Worm (Caenorhabditis elegans) whole organism, L4 larva: ENCODE measurements around the gene F53H2.3.
A peak's percentile ranks its signal among the peaks of the same experiment; 100 is the strongest.
"Not testable (repeated sequence)": the region's sequence is repeated elsewhere in the genome, so short reads cannot be mapped to it uniquely, and the experiment has no call there.

ENCODE experiments used
- F37D6.2 ChIP-seq: sonication (generic microtip); optimal IDR thresholded peaks from 2 replicates; lab custom pipeline; 2016; ENCODE audit warnings: mild to moderate bottlenecking, missing genetic modification characterization, missing compliant biosample characterization
- Y105C5A.15 ChIP-seq: fragments of 200-800 bp; sonication (Bioruptor generic); IDR thresholded peaks from 2 replicates; pipeline ENCODE4 v1.3.6; 2022; ENCODE audit warnings: missing genetic modification characterization, missing compliant biosample characterization
- ZK337.2 ChIP-seq: fragments of 200-800 bp; sonication (Bioruptor generic); IDR thresholded peaks from 2 replicates; pipeline ENCODE4 v1.3.6; 2022; ENCODE audit warnings: missing genetic modification reagents, missing genetic modification characterization, missing compliant biosample characterization
- aha-1 ChIP-seq: fragments of 150-350 bp; peaks from one replicate; lab custom pipeline; 2014; ENCODE audit warnings: missing biosample characterization, missing genetic modification characterization
- attf-4 ChIP-seq: sonication (generic microtip); optimal IDR thresholded peaks from 3 replicates; lab custom pipeline; 2017; ENCODE audit warnings: missing biosample characterization, missing genetic modification characterization
- daf-16 ChIP-seq, 3 experiments: sonication (generic microtip); optimal IDR thresholded peaks; 2 replicates each; lab custom pipeline; 2016 to 2017; ENCODE audit warnings: missing genetic modification characterization in 3 of 3, missing genetic modification reagents in 3 of 3, mild to moderate bottlenecking in 2 of 3, missing compliant biosample characterization in 2 of 3, missing biosample characterization in 1 of 3, moderate library complexity in 1 of 3
- dmd-8 ChIP-seq: fragments of 200-800 bp; sonication (Bioruptor generic); IDR thresholded peaks from 2 replicates; pipeline ENCODE4 v1.3.6; 2022; ENCODE audit warnings: missing genetic modification characterization, missing compliant biosample characterization
- dmd-9 ChIP-seq: fragments of 200-800 bp; sonication (Bioruptor generic); IDR thresholded peaks from 2 replicates; pipeline ENCODE4 v1.3.6; 2022; ENCODE audit warnings: missing genetic modification reagents, missing genetic modification characterization, missing compliant biosample characterization
- duxl-1 ChIP-seq: sonication (generic microtip); optimal IDR thresholded peaks from 2 replicates; lab custom pipeline; 2016; ENCODE audit warnings: mild to moderate bottlenecking, missing genetic modification characterization, moderate library complexity, missing compliant biosample characterization; ENCODE audit not compliant: poor library complexity
- dve-1 ChIP-seq: sonication (generic microtip); optimal IDR thresholded peaks from 2 replicates; lab custom pipeline; 2017; ENCODE audit warnings: antibody characterized with exemption, mild to moderate bottlenecking, missing genetic modification characterization, missing compliant biosample characterization; ENCODE audit not compliant: insufficient read depth
- fkh-10 ChIP-seq: fragments of 150-350 bp; optimal IDR thresholded peaks from 2 replicates; lab custom pipeline; 2014; ENCODE audit warnings: missing biosample characterization, missing genetic modification reagents, missing genetic modification characterization
- fos-1 ChIP-seq: fragments of 150-350 bp; optimal IDR thresholded peaks from 2 replicates; lab custom pipeline; 2014; ENCODE audit warnings: missing biosample characterization, missing genetic modification characterization
- hlh-30 ChIP-seq: sonication (generic microtip); optimal IDR thresholded peaks from 2 replicates; lab custom pipeline; 2017; ENCODE audit warnings: antibody characterized with exemption, mild to moderate bottlenecking, missing genetic modification characterization, missing compliant biosample characterization; ENCODE audit not compliant: insufficient read depth
- lin-13 ChIP-seq: fragments of 150-350 bp; optimal IDR thresholded peaks from 2 replicates; lab custom pipeline; 2014; ENCODE audit warnings: missing biosample characterization, missing genetic modification reagents, missing genetic modification characterization
- lin-15B ChIP-seq: fragments of 150-350 bp; sonication (generic microtip); optimal IDR thresholded peaks from 3 replicates; lab custom pipeline; 2014; ENCODE audit warnings: missing biosample characterization, missing genetic modification characterization
- lsy-2 ChIP-seq, 2 experiments: fragments of 150-350 bp in 1 of 2; sonication (generic microtip) in 1 of 2; optimal IDR thresholded peaks; 2 replicates each; lab custom pipeline; 2014 to 2017; ENCODE audit warnings: missing biosample characterization in 2 of 2, missing genetic modification characterization in 2 of 2
- mep-1 ChIP-seq: fragments of 150-350 bp; sonication (generic microtip); optimal IDR thresholded peaks from 3 replicates; lab custom pipeline; 2014; ENCODE audit warnings: missing biosample characterization, missing genetic modification characterization
- mes-2 ChIP-seq: sonication (generic microtip); optimal IDR thresholded peaks from 2 replicates; lab custom pipeline; 2016; ENCODE audit warnings: missing genotype, mild to moderate bottlenecking, missing genetic modification characterization, missing compliant biosample characterization; ENCODE audit not compliant: poor library complexity, severe bottlenecking
- nhr-102 ChIP-seq: sonication (generic microtip); optimal IDR thresholded peaks from 2 replicates; lab custom pipeline; 2016; ENCODE audit warnings: mild to moderate bottlenecking, missing genetic modification characterization, moderate library complexity, missing compliant biosample characterization
- nhr-28 ChIP-seq: fragments of 150-350 bp; optimal IDR thresholded peaks from 2 replicates; lab custom pipeline; 2014; ENCODE audit warnings: missing biosample characterization, missing genetic modification characterization
- nhr-41 ChIP-seq: fragments of 200-800 bp; sonication (Bioruptor generic); IDR thresholded peaks from 2 replicates; pipeline ENCODE4 v1.3.6; 2022; ENCODE audit warnings: missing genetic modification reagents, missing genetic modification characterization, missing compliant biosample characterization
- nhr-77 ChIP-seq: fragments of 150-350 bp; optimal IDR thresholded peaks from 2 replicates; lab custom pipeline; 2014; ENCODE audit warnings: missing biosample characterization, missing genetic modification characterization
- pha-4 ChIP-seq, 2 experiments: fragments of 150-350 bp in 1 of 2; fragments of 200-800 bp in 1 of 2; sonication (Bioruptor generic) in 1 of 2; IDR thresholded peaks in 1 of 2; optimal IDR thresholded peaks in 1 of 2; 2 replicates each; pipeline versions ENCODE4 v1.3.6 to Lab custom; 2014 to 2022; ENCODE audit warnings: missing genetic modification characterization in 2 of 2, missing genetic modification reagents in 2 of 2, missing biosample characterization in 1 of 2, missing compliant biosample characterization in 1 of 2
- pqm-1 ChIP-seq: sonication (generic microtip); optimal IDR thresholded peaks from 2 replicates; lab custom pipeline; 2017; ENCODE audit warnings: missing biosample characterization, missing genetic modification characterization
- skn-1 ChIP-seq: fragments of 150-350 bp; optimal IDR thresholded peaks from 2 replicates; lab custom pipeline; 2014; ENCODE audit warnings: missing biosample characterization, missing genetic modification characterization
- unc-62 ChIP-seq, 3 experiments: fragments of 150-350 bp in 1 of 3; sonication (generic microtip); optimal IDR thresholded peaks in 2 of 3; peaks in 1 of 3; 1 replicate in 1 of 3; 2 replicates in 2 of 3; lab custom pipeline; 2014 to 2017; ENCODE audit warnings: missing biosample characterization in 3 of 3, missing genetic modification characterization in 3 of 3, missing genetic modification reagents in 3 of 3, missing genotype in 1 of 3
- zag-1 ChIP-seq: fragments of 150-350 bp; optimal IDR thresholded peaks from 2 replicates; lab custom pipeline; 2014; ENCODE audit warnings: missing biosample characterization, missing genetic modification characterization
- ztf-7 ChIP-seq: fragments of 150-350 bp; optimal IDR thresholded peaks from 2 replicates; lab custom pipeline; 2014; ENCODE audit warnings: missing biosample characterization, missing genetic modification characterization

Gene F53H2.3

ce11 chrV:20380320-20380719 is 31.2 kb downstream of the F53H2.3 start, which contains the start of gene K02E2.6:
K02E2.6 (plus strand) TSS chrV:20380561.
- TF ChIP-seq lin-13 (GFP tag; lab: Kevin White, UChicago) = no peak
- TF ChIP-seq daf-16 (GFP tag; optimal IDR thresholded peaks at IDR 0.05; lab: Kevin White, UChicago) = no peak
- TF ChIP-seq daf-16 (tag; optimal IDR thresholded peaks at IDR 0.05; lab: Kevin White, UChicago) = peak; percentile 6
- TF ChIP-seq duxl-1 (tag; lab: Kevin White, UChicago) = peak; percentile 91
- peak; percentile 54 for TF ChIP-seq hlh-30 (tag; lab: Kevin White, UChicago)
- TF ChIP-seq, all 104 proteins: peak for 3

ce11 chrV:20376070-20376469 is 35.5 kb downstream of the F53H2.3 start:
- TF ChIP-seq pha-4 (GFP tag; IDR thresholded peaks at IDR 0.05; lab: Robert Waterston, UW) (no peak), pha-4 (tag; optimal IDR thresholded peaks at IDR 0.05; lab: Kevin White, UChicago) (no peak), unc-62 (GFP tag; optimal IDR thresholded peaks at IDR 0.05 in 1 of 2; lab: Kevin White, UChicago) (peak in 1 of 2 experiments; percentile 92), unc-62 (tag; optimal IDR thresholded peaks at IDR 0.05; lab: Kevin White, UChicago) (no peak), fkh-10 (GFP tag; lab: Kevin White, UChicago) (no peak)

DNA sequence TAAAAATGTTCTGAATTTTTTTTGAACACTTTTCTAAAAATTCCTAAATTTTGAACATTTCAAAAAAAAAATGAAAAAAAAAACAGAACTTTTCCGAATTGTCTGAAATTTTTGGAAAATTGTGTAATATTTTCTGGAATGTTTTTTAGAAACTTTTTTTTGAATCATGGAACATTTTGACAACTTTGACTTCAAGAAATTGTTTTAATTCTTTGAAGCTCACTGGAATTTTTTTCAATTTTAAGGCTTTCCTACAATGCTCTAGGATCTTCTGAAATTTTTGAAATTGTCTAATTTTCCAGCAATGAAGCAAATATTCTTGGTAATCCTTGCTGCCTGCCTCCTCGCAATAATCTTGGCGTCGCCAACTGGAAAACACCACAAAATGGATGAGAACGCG is 36.3 kb downstream of the F53H2.3 start, which contains the start of gene ins-35:
Gene ins-35 (plus strand): TSS at position 301 of the 400 bp plus-strand sequence.
- TF ChIP-seq Y105C5A.15 (GFP tag; lab: Robert Waterston, UW) (no peak), dmd-9 (GFP tag; lab: Robert Waterston, UW) (no peak), duxl-1 (tag; lab: Kevin White, UChicago) (no peak), ztf-7 (tag; lab: Kevin White, UChicago) (no peak), lsy-2 (tag; optimal IDR thresholded peaks at IDR 0.05; lab: Kevin White, UChicago) (no peak), mes-2 (tag; lab: Kevin White, UChicago) (no peak), mep-1 (tag; lab: Kevin White, UChicago) (no peak)

DNA sequence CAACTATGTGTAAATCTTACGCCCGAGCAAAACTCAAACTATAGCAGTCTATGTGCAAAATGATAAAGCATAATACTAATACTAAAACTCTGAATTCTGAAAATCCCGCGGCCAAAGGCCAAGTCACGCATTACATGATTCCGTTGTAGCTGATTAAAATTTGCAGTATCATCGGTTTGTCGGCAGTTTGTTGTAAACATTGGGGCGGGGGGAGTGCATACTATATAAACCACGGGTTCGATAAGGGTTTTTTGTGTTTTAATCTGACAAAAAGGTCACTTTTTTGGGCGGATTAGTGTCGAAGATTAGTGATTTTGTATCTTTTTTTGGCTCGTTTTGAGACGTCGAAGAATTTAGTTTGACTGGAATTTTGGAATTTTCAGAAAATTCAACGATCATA is 37.1 kb downstream of the F53H2.3 start:
- TF ChIP-seq pqm-1 (peak; percentile 52), daf-16 (GFP tag; optimal IDR thresholded peaks at IDR 0.05; lab: Kevin White, UChicago) (no peak), daf-16 (tag; optimal IDR thresholded peaks at IDR 0.05; lab: Kevin White, UChicago) (peak; percentile 67), nhr-28 (peak; percentile 60), attf-4 (tag; lab: Kevin White, UChicago) (no peak), nhr-77 (tag; lab: Kevin White, UChicago) (peak; percentile 34), dve-1 (tag; lab: Kevin White, UChicago) (peak; percentile 30)
- TF ChIP-seq, all 104 proteins: peak for 5

ce11 chrV:20369153-20369552 is 42.4 kb downstream of the F53H2.3 start, which contains the start of gene srh-177:
srh-177 (minus strand) TSS chrV:20369253.
- TF ChIP-seq zag-1 (tag; lab: Kevin White, UChicago); F37D6.2; nhr-41 (GFP tag; lab: Robert Waterston, UW): not testable (repeated sequence)
- TF ChIP-seq, all 104 proteins: peak for 0; not testable (repeated sequence) for 104

ce11 chrV:20366839-20367238 is 44.7 kb downstream of the F53H2.3 start, which contains the start of gene K02E2.8:
K02E2.8 (minus strand) TSS chrV:20366939.
- TF ChIP-seq fos-1 (tag; lab: Kevin White, UChicago) (no peak), skn-1 (no peak), aha-1 (tag; lab: Kevin White, UChicago) (peak; percentile 6)

DNA sequence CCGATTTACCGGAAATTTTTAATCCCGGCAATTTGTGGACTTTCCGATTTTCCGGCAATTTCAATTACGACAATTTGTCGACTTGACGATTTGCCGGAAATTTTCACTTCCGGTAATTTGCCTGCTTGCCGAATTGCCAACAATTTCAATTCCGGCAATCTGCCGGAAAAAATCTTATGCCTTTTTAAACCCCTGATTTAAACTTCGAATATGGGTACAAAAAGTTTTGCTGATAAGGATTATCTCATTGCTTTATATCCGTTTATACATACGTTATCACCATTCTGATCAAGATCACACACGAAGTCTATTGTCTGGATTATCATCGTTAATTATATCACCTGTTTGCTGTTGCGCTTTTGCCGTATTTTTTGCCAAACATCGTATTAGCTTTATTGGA is 55.1 kb downstream of the F53H2.3 start, which contains the start of gene grd-11:
Gene grd-11 (plus strand): TSS at position 301 of the 400 bp plus-strand sequence.
- TF ChIP-seq nhr-102 (tag; lab: Kevin White, UChicago) = no peak
- peak; percentile 29 for TF ChIP-seq aha-1 (tag; lab: Kevin White, UChicago)
- no peak for TF ChIP-seq dmd-8 (GFP tag; lab: Robert Waterston, UW)
- TF ChIP-seq ZK337.2 (GFP tag; lab: Robert Waterston, UW) = no peak
- no peak for TF ChIP-seq lin-15B (tag; lab: Kevin White, UChicago)
